Fruit fly (Drosophila melanogaster): Measurements from ENCODE around the gene Rev1.

dm6 chr3L:619427-620308, 34.5 kb upstream of the Rev1 start:
- TF ChIP-seq OdsH (GFP tag; optimal IDR thresholded peaks at IDR 0.05): peak; percentile 87
- peak; percentile 83 for TF ChIP-seq fru (GFP tag; optimal IDR thresholded peaks at IDR 0.05)

Data from whole organism, wandering third instar larva.